Fruit fly (Drosophila melanogaster) whole organism, pupa: ENCODE measurements around the gene CG42322.

Experiments used
- CG12605 ChIP-seq: fragments of 200-800 bp; sonication (Bioruptor generic); IDR thresholded peaks from 2 replicates; pipeline ENCODE4 v1.3.6; 2022; ENCODE audit warnings: missing biosample characterization, missing genetic modification characterization
- CG13204 ChIP-seq: fragments of 200-800 bp; sonication (Bioruptor generic); optimal IDR thresholded peaks from 2 replicates; lab custom pipeline; 2018; ENCODE audit warnings: missing biosample characterization, mild to moderate bottlenecking, missing genetic modification characterization, moderate library complexity
- CG14655 ChIP-seq: fragments of 200-800 bp; sonication (Bioruptor generic); optimal IDR thresholded peaks from 3 replicates; lab custom pipeline; 2017; ENCODE audit warnings: mild to moderate bottlenecking, missing biosample characterization, missing genetic modification reagents, missing genetic modification characterization
- CG15710 ChIP-seq: fragments of 200-800 bp; sonication (Bioruptor generic); optimal IDR thresholded peaks from 2 replicates; lab custom pipeline; 2018; ENCODE audit warnings: missing biosample characterization, mild to moderate bottlenecking, missing genetic modification characterization, moderate library complexity
- CG32121 ChIP-seq: fragments of 200-800 bp; sonication (Bioruptor generic); IDR thresholded peaks from 2 replicates; pipeline ENCODE4 v1.3.6; 2022; ENCODE audit warnings: missing biosample characterization, missing genetic modification characterization
- CG34367 ChIP-seq: fragments of 200-800 bp; sonication (Bioruptor generic); optimal IDR thresholded peaks from 2 replicates; lab custom pipeline; 2018; ENCODE audit warnings: missing biosample characterization, mild to moderate bottlenecking, missing genetic modification characterization
- CG8159 ChIP-seq: fragments of 200-800 bp; sonication (Bioruptor generic); optimal IDR thresholded peaks from 3 replicates; lab custom pipeline; 2018; ENCODE audit warnings: missing biosample characterization, mild to moderate bottlenecking, missing genetic modification characterization, moderate library complexity
- CG8301 ChIP-seq: fragments of 200-800 bp; sonication (Bioruptor generic); optimal IDR thresholded peaks from 2 replicates; lab custom pipeline; 2018; ENCODE audit warnings: missing biosample characterization, mild to moderate bottlenecking, missing genetic modification characterization
- D1 ChIP-seq: fragments of 200-800 bp; sonication (Bioruptor generic); optimal IDR thresholded peaks from 2 replicates; lab custom pipeline; 2018; ENCODE audit warnings: missing biosample characterization, mild to moderate bottlenecking, missing genetic modification characterization, moderate library complexity
- Ets98B ChIP-seq: fragments of 200-800 bp; sonication (Bioruptor generic); IDR thresholded peaks from 2 replicates; pipeline ENCODE4 v1.3.6; 2022; ENCODE audit warnings: missing biosample characterization, missing genetic modification characterization
- gl ChIP-seq: fragments of 200-800 bp; sonication (Bioruptor generic); optimal IDR thresholded peaks from 2 replicates; lab custom pipeline; 2018; ENCODE audit warnings: missing biosample characterization, mild to moderate bottlenecking, missing genetic modification characterization

DNA sequence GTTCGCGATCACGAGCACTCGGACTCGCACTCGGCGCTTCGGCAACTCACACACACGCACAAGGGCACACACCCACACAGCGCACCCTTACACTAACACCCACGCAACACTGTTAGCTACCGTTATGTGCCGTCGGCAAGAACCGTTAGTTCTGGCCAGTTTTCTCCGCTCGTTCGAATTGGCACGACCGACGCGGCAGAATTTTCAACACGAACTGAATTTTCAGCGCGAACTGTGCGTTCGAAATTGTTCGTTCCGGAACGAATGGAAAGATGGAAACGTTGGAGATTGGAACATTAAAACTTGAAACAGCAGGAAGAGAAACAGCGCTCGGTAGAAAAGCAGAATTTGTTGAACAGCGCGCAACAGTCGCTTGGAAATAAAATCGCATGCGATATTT, 25.5 kb upstream of the CG42322 start, which contains the start of gene Oamb:
- no peak for TF ChIP-seq CG34367 (tag; lab: Kevin White, UChicago)
- TF ChIP-seq CG14655 (GFP tag; lab: Kevin White, UChicago), result no peak
- TF ChIP-seq Ets98B (GFP tag; lab: Robert Waterston, UW), result no peak
- TF ChIP-seq CG8159 (tag; lab: Kevin White, UChicago), result no peak
- TF ChIP-seq gl (tag; lab: Kevin White, UChicago), result no peak
- no peak for TF ChIP-seq CG8301
- TF ChIP-seq D1, result no peak
- TF ChIP-seq CG12605, result no peak
- TF ChIP-seq CG32121 (GFP tag; lab: Robert Waterston, UW), result no peak
- TF ChIP-seq CG15710 (tag; lab: Kevin White, UChicago), result no peak
- TF ChIP-seq CG13204, result no peak
